Fruit fly (Drosophila melanogaster): ENCODE results near the gene Mettl3.

The Mettl3 gene

DNA sequence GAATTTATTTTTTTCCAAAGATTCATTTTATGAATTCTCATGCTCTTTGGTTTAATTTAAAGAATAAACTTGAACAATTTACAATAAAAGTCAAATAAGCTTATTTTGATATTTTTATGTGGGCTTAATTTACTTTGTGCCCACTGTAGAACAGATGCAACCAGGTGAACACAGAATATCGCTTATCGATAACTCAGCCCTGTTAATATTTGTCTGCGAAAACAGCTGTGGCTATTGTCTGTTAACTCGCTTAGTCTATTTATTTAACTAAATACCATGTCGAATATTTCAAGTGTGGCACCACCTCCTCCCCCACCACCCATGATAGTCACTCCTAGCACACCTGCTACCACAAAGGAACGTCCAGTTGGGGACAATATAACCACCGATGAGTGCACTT is 36.5 kb upstream of the Mettl3 start, which contains the start of gene CG33108 (continued):
- TF ChIP-seq lov (optimal IDR thresholded peaks at IDR 0.05) (no peak), lov (GFP tag; IDR thresholded peaks at IDR 0.05) (no peak), CG12659 (GFP tag; optimal IDR thresholded peaks at IDR 0.05) (peak; percentile 39), salm (tag; optimal IDR thresholded peaks at IDR 0.05) (no peak), CG18764 (GFP tag; optimal IDR thresholded peaks at IDR 0.05) (no peak), Med (GFP tag) (no peak), pfk (GFP tag; optimal IDR thresholded peaks at IDR 0.05) (no peak), CG10462 (GFP tag; optimal IDR thresholded peaks at IDR 0.05) (no peak), odd (GFP tag; optimal IDR thresholded peaks at IDR 0.05) (no peak), zf30C (GFP tag; optimal IDR thresholded peaks at IDR 0.05) (no peak), Opbp (GFP tag; IDR thresholded peaks at IDR 0.05; ENCODE audit: partially characterized antibody) (0 out of 3 replicates have a peak, but pooled peaks have one; percentile 39), gcm (GFP tag; optimal IDR thresholded peaks at IDR 0.05) (no peak), ac (GFP tag; optimal IDR thresholded peaks at IDR 0.05) (no peak), Atf6 (GFP tag; IDR thresholded peaks at IDR 0.05) (no peak), Ets97D (GFP tag; optimal IDR thresholded peaks at IDR 0.05) (no peak), CG10321 (GFP tag; IDR thresholded peaks at IDR 0.05) (no peak), CG8944 (GFP tag; optimal IDR thresholded peaks at IDR 0.05) (no peak), CG4328 (GFP tag; optimal IDR thresholded peaks at IDR 0.05) (no peak), CG17568 (GFP tag; optimal IDR thresholded peaks at IDR 0.05) (no peak), CG13287 (GFP tag; IDR thresholded peaks at IDR 0.05; ENCODE audit: partially characterized antibody) (peak; percentile 31; the same call in 1 of the 2 replicates), Stat92E (GFP tag; optimal IDR thresholded peaks at IDR 0.05) (no peak), hth (optimal IDR thresholded peaks at IDR 0.05) (no peak), cad (GFP tag; optimal IDR thresholded peaks at IDR 0.05) (no peak), HmgZ (tag; optimal IDR thresholded peaks at IDR 0.05) (peak; percentile 32), CG3995 (GFP tag; optimal IDR thresholded peaks at IDR 0.05) (peak; percentile 57), CG4707 (GFP tag; optimal IDR thresholded peaks at IDR 0.05) (no peak), CG10267 (tag; optimal IDR thresholded peaks at IDR 0.05) (peak; percentile 8), ham (GFP tag; IDR thresholded peaks at IDR 0.05) (no peak), fd96Cb (tag; optimal IDR thresholded peaks at IDR 0.05) (no peak), Sin3A (optimal IDR thresholded peaks at IDR 0.05) (no peak), CG34376 (GFP tag; optimal IDR thresholded peaks at IDR 0.05) (no peak), CG7556 (GFP tag; optimal IDR thresholded peaks at IDR 0.05) (no peak), tll (GFP tag; optimal IDR thresholded peaks at IDR 0.05) (no peak), Abd-B (GFP tag; optimal IDR thresholded peaks at IDR 0.05) (no peak), CG2712 (tag; optimal IDR thresholded peaks at IDR 0.05) (no peak), CG9797 (GFP tag; optimal IDR thresholded peaks at IDR 0.05) (no peak), CG31441 (GFP tag; IDR thresholded peaks at IDR 0.05) (no peak; the same call in 1 of the 2 replicates), Hsf (GFP tag; optimal IDR thresholded peaks at IDR 0.05) (no peak), sc (optimal IDR thresholded peaks at IDR 0.05) (no peak), sc (GFP tag; optimal IDR thresholded peaks at IDR 0.05) (no peak), CG3726 (GFP tag; IDR thresholded peaks at IDR 0.05) (no peak), CG32767 (GFP tag; IDR thresholded peaks at IDR 0.05) (no peak), p53 (GFP tag; optimal IDR thresholded peaks at IDR 0.05) (no peak), CG3407 (GFP tag; optimal IDR thresholded peaks at IDR 0.05) (no peak), dpn (GFP tag; optimal IDR thresholded peaks at IDR 0.05) (no peak), CG16815 (GFP tag; optimal IDR thresholded peaks at IDR 0.05) (no peak), CG15073 (GFP tag; optimal IDR thresholded peaks at IDR 0.05) (no peak), Sox100B (GFP tag; optimal IDR thresholded peaks at IDR 0.05) (no peak), CG10654 (GFP tag; optimal IDR thresholded peaks at IDR 0.05) (no peak), CG18011 (GFP tag; optimal IDR thresholded peaks at IDR 0.05) (no peak), BtbVII (GFP tag; optimal IDR thresholded peaks at IDR 0.05) (no peak), nau (GFP tag; optimal IDR thresholded peaks at IDR 0.05) (no peak)

Measured in whole organism, embryonic.